Fruit fly (Drosophila melanogaster) whole organism, embryonic: Measurements from ENCODE around the gene CG14015.

ENCODE experiments used
- Atf6 ChIP-seq: fragments of 200-800 bp; sonication (Bioruptor generic); IDR thresholded peaks from 2 replicates; pipeline ENCODE4 v1.3.6; 2022; ENCODE audit warnings: missing biosample characterization, missing genetic modification characterization
- C15 ChIP-seq: fragments of 200-800 bp; sonication (Bioruptor generic); IDR thresholded peaks from 3 replicates; pipeline ENCODE4 v1.3.6; 2022; ENCODE audit warnings: missing biosample characterization, missing genetic modification characterization
- CG1024 ChIP-seq: fragments of 200-800 bp; sonication (Bioruptor generic); IDR thresholded peaks from 2 replicates; pipeline ENCODE4 v1.3.6; 2022; ENCODE audit warnings: missing biosample characterization, missing genetic modification characterization
- CG11504 ChIP-seq: fragments of 200-800 bp; sonication (Bioruptor generic); optimal IDR thresholded peaks from 3 replicates; lab custom pipeline; 2019; ENCODE audit warnings: missing biosample characterization, mild to moderate bottlenecking, missing genetic modification characterization, moderate library complexity
- CG11695 ChIP-seq: fragments of 200-800 bp; sonication (Bioruptor generic); IDR thresholded peaks from 3 replicates; pipeline ENCODE4 v1.3.6; 2022; ENCODE audit warnings: missing biosample characterization, missing genetic modification characterization
- CG12744 ChIP-seq: fragments of 200-800 bp; sonication (Bioruptor generic); optimal IDR thresholded peaks from 2 replicates; lab custom pipeline; 2016; ENCODE audit warnings: missing biosample characterization, missing genetic modification characterization
- CG12769 ChIP-seq: fragments of 200-800 bp; sonication (Bioruptor generic); optimal IDR thresholded peaks from 2 replicates; lab custom pipeline; 2019; ENCODE audit warnings: missing biosample characterization, mild to moderate bottlenecking, missing genetic modification characterization, moderate library complexity
- CG13123 ChIP-seq: fragments of 200-800 bp; sonication (Bioruptor generic); optimal IDR thresholded peaks from 2 replicates; lab custom pipeline; 2016; ENCODE audit warnings: missing biosample characterization, missing genetic modification characterization
- CG13424 ChIP-seq: fragments of 200-800 bp; sonication (Bioruptor generic); optimal IDR thresholded peaks from 2 replicates; lab custom pipeline; 2019; ENCODE audit warnings: missing biosample characterization, mild to moderate bottlenecking, missing genetic modification characterization, moderate library complexity
- CG13624 ChIP-seq: fragments of 200-800 bp; sonication (Bioruptor generic); optimal IDR thresholded peaks from 2 replicates; lab custom pipeline; 2016; ENCODE audit warnings: missing biosample characterization, missing genetic modification characterization
- CG14441 ChIP-seq: fragments of 200-800 bp; sonication (Bioruptor generic); IDR thresholded peaks from 2 replicates; pipeline ENCODE4 v1.3.6; 2022; ENCODE audit warnings: missing biosample characterization, missing genetic modification characterization
- CG14860 ChIP-seq: fragments of 200-800 bp; sonication (Bioruptor generic); IDR thresholded peaks from 3 replicates; pipeline ENCODE4 v1.3.6; 2022; ENCODE audit warnings: missing biosample characterization, missing genetic modification characterization; ENCODE audit not compliant: partially characterized antibody
- CG16863 ChIP-seq: fragments of 200-800 bp; sonication (Bioruptor generic); optimal IDR thresholded peaks from 3 replicates; lab custom pipeline; 2016; ENCODE audit warnings: missing biosample characterization, missing genetic modification characterization
- CG17568 ChIP-seq: fragments of 200-800 bp; sonication (Bioruptor generic); optimal IDR thresholded peaks from 2 replicates; lab custom pipeline; 2018; ENCODE audit warnings: missing biosample characterization, mild to moderate bottlenecking, missing genetic modification characterization, moderate library complexity
- CG18262 ChIP-seq: fragments of 200-800 bp; optimal IDR thresholded peaks from 3 replicates; lab custom pipeline; 2019; ENCODE audit warnings: missing biosample characterization, mild to moderate bottlenecking, missing genetic modification characterization, moderate library complexity
- CG2120 ChIP-seq: fragments of 200-800 bp; sonication (Bioruptor generic); optimal IDR thresholded peaks from 3 replicates; lab custom pipeline; 2016; ENCODE audit warnings: missing biosample characterization, missing genetic modification characterization
- CG2202 ChIP-seq: fragments of 200-800 bp; sonication (Bioruptor generic); optimal IDR thresholded peaks from 2 replicates; lab custom pipeline; 2018; ENCODE audit warnings: missing biosample characterization, mild to moderate bottlenecking, missing genetic modification characterization
- CG3838 ChIP-seq: fragments of 200-800 bp; sonication (Bioruptor generic); optimal IDR thresholded peaks from 3 replicates; lab custom pipeline; 2016; ENCODE audit warnings: missing biosample characterization, missing genetic modification characterization
- CG7372 ChIP-seq: fragments of 200-800 bp; sonication (Bioruptor generic); IDR thresholded peaks from 2 replicates; pipeline ENCODE4 v1.3.6; 2022; ENCODE audit warnings: missing biosample characterization, missing genetic modification characterization
- CG8359 ChIP-seq: fragments of 200-800 bp; sonication (Bioruptor generic); optimal IDR thresholded peaks from 2 replicates; lab custom pipeline; 2017; ENCODE audit warnings: missing biosample characterization, mild to moderate bottlenecking, missing genetic modification characterization, borderline replicate concordance
- CG9932 ChIP-seq: fragments of 200-800 bp; sonication (Bioruptor generic); IDR thresholded peaks from 2 replicates; pipeline ENCODE4 v1.3.6; 2022; ENCODE audit warnings: missing biosample characterization, missing genetic modification characterization
- D ChIP-seq, 2 experiments: fragments of 200-800 bp in 1 of 2; fragments of >200 bp in 1 of 2; sonication (Bioruptor generic) in 1 of 2; optimal IDR thresholded peaks; 2 replicates in 1 of 2; 3 replicates in 1 of 2; lab custom pipeline; 2017; ENCODE audit warnings: mild to moderate bottlenecking in 1 of 2, missing biosample characterization in 1 of 2, missing genetic modification characterization in 1 of 2, missing genetic modification reagents in 1 of 2
- HmgZ ChIP-seq: fragments of 200-800 bp; sonication (Bioruptor generic); optimal IDR thresholded peaks from 2 replicates; lab custom pipeline; 2018; ENCODE audit warnings: missing biosample characterization, mild to moderate bottlenecking, missing genetic modification characterization
- Hsf ChIP-seq: fragments of 200-800 bp; sonication (Bioruptor generic); optimal IDR thresholded peaks from 3 replicates; lab custom pipeline; 2016; ENCODE audit warnings: missing biosample characterization, missing genetic modification characterization
- Meics ChIP-seq: fragments of 200-800 bp; sonication (Bioruptor generic); optimal IDR thresholded peaks from 2 replicates; lab custom pipeline; 2017; ENCODE audit warnings: missing biosample characterization, mild to moderate bottlenecking, missing genetic modification characterization
- Optix ChIP-seq: fragments of 200-800 bp; sonication (Bioruptor generic); IDR thresholded peaks from 3 replicates; pipeline ENCODE4 v1.3.6; 2022; ENCODE audit warnings: missing biosample characterization, missing genetic modification characterization
- Sry-δ ChIP-seq: fragments of 200-800 bp; sonication (Bioruptor generic); optimal IDR thresholded peaks from 2 replicates; lab custom pipeline; 2016; ENCODE audit warnings: missing biosample characterization, missing genetic modification characterization
- Xrp1 ChIP-seq: fragments of 200-800 bp; sonication (Bioruptor generic); IDR thresholded peaks from 2 replicates; pipeline ENCODE4 v1.3.6; 2022; ENCODE audit warnings: missing biosample characterization, missing genetic modification characterization
- aop ChIP-seq: fragments of 200-800 bp; sonication (Bioruptor generic); IDR thresholded peaks from 2 replicates; pipeline ENCODE4 v1.3.6; 2022; ENCODE audit warnings: missing biosample characterization, missing genetic modification characterization
- br ChIP-seq: fragments of >200 bp; optimal IDR thresholded peaks from 2 replicates; lab custom pipeline; 2017
- cato ChIP-seq: fragments of 200-800 bp; sonication (Bioruptor generic); optimal IDR thresholded peaks from 2 replicates; lab custom pipeline; 2016; ENCODE audit warnings: missing biosample characterization, missing genetic modification characterization, borderline replicate concordance
- crc ChIP-seq: fragments of 200-800 bp; sonication (Bioruptor generic); optimal IDR thresholded peaks from 2 replicates; lab custom pipeline; 2016; ENCODE audit warnings: missing biosample characterization, missing genetic modification characterization
- dati ChIP-seq: fragments of 200-800 bp; sonication (Bioruptor generic); IDR thresholded peaks from 2 replicates; pipeline ENCODE4 v1.3.6; 2022; ENCODE audit warnings: missing biosample characterization, missing genetic modification characterization
- dm ChIP-seq: fragments of 200-800 bp; sonication (Bioruptor generic); optimal IDR thresholded peaks from 3 replicates; lab custom pipeline; 2016; ENCODE audit warnings: missing biosample characterization, missing genetic modification characterization
- dpn ChIP-seq, 2 experiments: fragments of 200-800 bp; sonication (Bioruptor generic); optimal IDR thresholded peaks; 3 replicates each; lab custom pipeline; 2016; ENCODE audit warnings: missing biosample characterization in 2 of 2, missing genetic modification characterization in 2 of 2
- eyg ChIP-seq: fragments of 200-800 bp; sonication (Bioruptor generic); optimal IDR thresholded peaks from 3 replicates; lab custom pipeline; 2016; ENCODE audit warnings: missing biosample characterization, missing genetic modification characterization
- gt ChIP-seq: fragments of 200-800 bp; sonication (Bioruptor generic); IDR thresholded peaks from 2 replicates; pipeline ENCODE4 v1.3.6; 2022; ENCODE audit warnings: missing biosample characterization, missing genetic modification characterization
- ham ChIP-seq: fragments of 200-800 bp; sonication (Bioruptor generic); IDR thresholded peaks from 2 replicates; pipeline ENCODE4 v1.3.6; 2022; ENCODE audit warnings: missing biosample characterization, missing genetic modification characterization
- her ChIP-seq: fragments of 200-800 bp; sonication (Bioruptor generic); optimal IDR thresholded peaks from 2 replicates; lab custom pipeline; 2016; ENCODE audit warnings: missing biosample characterization, missing genetic modification characterization
- nerfin-2 ChIP-seq: fragments of 200-800 bp; sonication (Bioruptor generic); IDR thresholded peaks from 2 replicates; pipeline ENCODE4 v1.3.6; 2022; ENCODE audit warnings: missing biosample characterization, missing genetic modification characterization; ENCODE audit not compliant: partially characterized antibody
- org-1 ChIP-seq: fragments of 200-800 bp; sonication (Bioruptor generic); optimal IDR thresholded peaks from 2 replicates; lab custom pipeline; 2017; ENCODE audit warnings: missing biosample characterization, missing genetic modification characterization
- otp ChIP-seq: fragments of 200-800 bp; sonication (Bioruptor generic); IDR thresholded peaks from 3 replicates; pipeline ENCODE4, ENCODE4 v1.3.6; 2022; ENCODE audit warnings: missing biosample characterization, missing genetic modification characterization
- pan ChIP-seq, 4 experiments: fragments of >200 bp in 3 of 4; fragments of 200-800 bp in 1 of 4; sonication (Bioruptor generic) in 1 of 4; optimal IDR thresholded peaks in 3 of 4; IDR thresholded peaks in 1 of 4; 2 replicates each; pipeline versions ENCODE4 v1.3.6 to Lab custom; 2017 to 2022; ENCODE audit warnings: missing biosample characterization in 2 of 4, missing genetic modification characterization in 2 of 4, mixed read lengths in 1 of 4
- pb ChIP-seq: fragments of 200-800 bp; sonication (Bioruptor generic); optimal IDR thresholded peaks from 3 replicates; lab custom pipeline; 2016; ENCODE audit warnings: missing biosample characterization, missing genetic modification characterization
- pum ChIP-seq: fragments of 200-800 bp; sonication (Bioruptor generic); optimal IDR thresholded peaks from 2 replicates; lab custom pipeline; 2016; ENCODE audit warnings: missing biosample characterization, missing genetic modification characterization
- pzg ChIP-seq: fragments of 200-800 bp; sonication (Bioruptor generic); optimal IDR thresholded peaks from 3 replicates; lab custom pipeline; 2018; ENCODE audit warnings: missing biosample characterization, mild to moderate bottlenecking, missing genetic modification characterization, moderate library complexity
- repo ChIP-seq: fragments of 200-800 bp; sonication (Bioruptor generic); optimal IDR thresholded peaks from 2 replicates; lab custom pipeline; 2016; ENCODE audit warnings: missing biosample characterization, missing genetic modification characterization
- ro ChIP-seq: fragments of 200-800 bp; sonication (Bioruptor generic); IDR thresholded peaks from 2 replicates; pipeline ENCODE4 v1.3.6; 2022; ENCODE audit warnings: missing biosample characterization, missing genetic modification characterization
- sob ChIP-seq: fragments of 200-800 bp; sonication (Bioruptor generic); IDR thresholded peaks from 2 replicates; pipeline ENCODE4 v1.3.6; 2022; ENCODE audit warnings: missing biosample characterization, missing genetic modification characterization
- vvl ChIP-seq: fragments of 200-800 bp; sonication (Bioruptor generic); IDR thresholded peaks from 2 replicates; pipeline ENCODE4 v1.3.6; 2022; ENCODE audit warnings: missing biosample characterization, missing genetic modification characterization

The CG14015 gene

dm6 chr2L:5496468-5497093, 42.4 kb downstream of the CG14015 start (continued):
- TF ChIP-seq pzg (GFP tag; lab: Kevin White, UChicago), result no peak
- TF ChIP-seq Sry-δ (GFP tag; lab: Kevin White, UChicago), result no peak
- peak; percentile 29 for TF ChIP-seq pum (GFP tag; lab: Kevin White, UChicago)
- 0 out of 3 replicates have a peak, but pooled peaks have one; percentile 51 for TF ChIP-seq CG11695 (GFP tag; lab: Robert Waterston, UW)
- TF ChIP-seq dpn (GFP tag; optimal IDR thresholded peaks at IDR 0.05; lab: Kevin White, UChicago), result peak; percentile 40 to 50
- no peak for TF ChIP-seq aop
- peak; percentile 43 for TF ChIP-seq CG14441
- TF ChIP-seq pan (optimal IDR thresholded peaks at IDR 0.05; lab: Kevin White, UChicago), result no peak
- TF ChIP-seq pan (GFP tag; optimal IDR thresholded peaks at IDR 0.05 in 1 of 2, IDR thresholded peaks at IDR 0.05 in 1 of 2), result no peak
- TF ChIP-seq CG12769, result peak; percentile 66
- TF ChIP-seq otp (GFP tag; lab: Robert Waterston, UW), result peak; percentile 63; the same call in 1 of the 3 replicates
- TF ChIP-seq CG2120 (GFP tag; lab: Kevin White, UChicago), result no peak
- peak; percentile 34 for TF ChIP-seq CG16863
- TF ChIP-seq C15 (GFP tag; lab: Robert Waterston, UW), result no peak
- TF ChIP-seq CG18262 (tag; lab: Kevin White, UChicago), result peak; percentile 76
- TF ChIP-seq CG17568 (GFP tag; lab: Kevin White, UChicago), result peak; percentile 29
- TF ChIP-seq CG2202, result peak; percentile 40
- no peak for TF ChIP-seq D (optimal IDR thresholded peaks at IDR 0.05; lab: Kevin White, UChicago)
- TF ChIP-seq D (GFP tag; optimal IDR thresholded peaks at IDR 0.05; lab: Kevin White, UChicago), result peak; percentile 60
- no peak for TF ChIP-seq CG1024 (GFP tag; lab: Robert Waterston, UW)
- TF ChIP-seq pb (GFP tag; lab: Kevin White, UChicago), result no peak
- peak; percentile 73 for TF ChIP-seq CG13424 (tag; lab: Kevin White, UChicago)
- TF ChIP-seq br (lab: Kevin White, UChicago), result no peak
- no peak for TF ChIP-seq eyg (GFP tag; lab: Kevin White, UChicago)
- TF ChIP-seq repo, result peak; percentile 3
- peak; percentile 40 for TF ChIP-seq Meics (GFP tag; lab: Kevin White, UChicago)
- TF ChIP-seq ham (GFP tag; lab: Robert Waterston, UW), result no peak
- TF ChIP-seq cato (GFP tag; lab: Kevin White, UChicago), result no peak
- TF ChIP-seq org-1, result no peak
- peak; percentile 43; the same call in 1 of the 2 replicates for TF ChIP-seq gt (GFP tag; lab: Robert Waterston, UW)
- 0 out of 2 replicates have a peak, but pooled peaks have one; percentile 26 for TF ChIP-seq ro
- no peak; the same call in 1 of the 2 replicates for TF ChIP-seq sob (GFP tag; lab: Robert Waterston, UW)
- no peak for TF ChIP-seq CG12744 (GFP tag; lab: Kevin White, UChicago)
- TF ChIP-seq CG13123 (GFP tag; lab: Kevin White, UChicago), result no peak
- no peak for TF ChIP-seq CG3838
- TF ChIP-seq nerfin-2 (GFP tag; lab: Robert Waterston, UW), result no peak
- no peak for TF ChIP-seq CG14860 (GFP tag; lab: Robert Waterston, UW)
- peak; percentile 44 for TF ChIP-seq CG13624
- peak; percentile 65 for TF ChIP-seq vvl
- TF ChIP-seq CG11504 (tag; lab: Kevin White, UChicago), result peak; percentile 73
- peak; percentile 1 for TF ChIP-seq dm (GFP tag; lab: Kevin White, UChicago)
- no peak for TF ChIP-seq dati (GFP tag; lab: Robert Waterston, UW)
- TF ChIP-seq CG7372 (GFP tag; lab: Robert Waterston, UW), result peak; percentile 70
- TF ChIP-seq HmgZ (tag; lab: Kevin White, UChicago), result peak; percentile 12
- TF ChIP-seq CG8359 (GFP tag; lab: Kevin White, UChicago), result peak; percentile 29
- TF ChIP-seq Atf6 (GFP tag; lab: Robert Waterston, UW), result peak; percentile 61; the same call in 1 of the 2 replicates
- peak; percentile 80 for TF ChIP-seq Xrp1 (GFP tag; lab: Robert Waterston, UW)
- TF ChIP-seq Hsf, result peak; percentile 63
- no peak for TF ChIP-seq her (GFP tag; lab: Kevin White, UChicago)
- TF ChIP-seq Optix (GFP tag; lab: Robert Waterston, UW), result peak; percentile 45; the same call in 1 of the 3 replicates
- peak; percentile 61 for TF ChIP-seq CG9932 (GFP tag; lab: Robert Waterston, UW)
- peak; percentile 17 for TF ChIP-seq crc
